Worm (Caenorhabditis elegans) whole organism, L2 larva: ENCODE data around the gene str-64.

Experiments
- ama-1 ChIP-seq: fragments of 150-350 bp; optimal IDR thresholded peaks from 2 replicates; lab custom pipeline; 2018; ENCODE audit warnings: inconsistent platforms
- blmp-1 ChIP-seq: sonication (generic microtip); optimal IDR thresholded peaks from 2 replicates; lab custom pipeline; 2017; ENCODE audit warnings: missing genetic modification characterization, mild to moderate bottlenecking, missing compliant biosample characterization, antibody characterized with exemption, moderate library complexity; ENCODE audit not compliant: insufficient read depth
- dmd-4 ChIP-seq: sonication (generic microtip); optimal IDR thresholded peaks from 2 replicates; lab custom pipeline; 2017; ENCODE audit warnings: missing biosample characterization, missing genetic modification characterization
- lin-13 ChIP-seq: fragments of 150-350 bp; optimal IDR thresholded peaks from 2 replicates; lab custom pipeline; 2014; ENCODE audit warnings: missing biosample characterization, missing genetic modification reagents, missing genetic modification characterization
- lin-39 ChIP-seq: fragments of 150-350 bp; optimal IDR thresholded peaks from 2 replicates; lab custom pipeline; 2014; ENCODE audit warnings: missing biosample characterization, missing genetic modification reagents, missing genetic modification characterization
- lsy-2 ChIP-seq, 2 experiments: fragments of 150-350 bp in 1 of 2; sonication (generic microtip) in 1 of 2; optimal IDR thresholded peaks; 2 replicates each; lab custom pipeline; 2014 to 2017; ENCODE audit warnings: missing biosample characterization in 2 of 2, missing genetic modification characterization in 2 of 2
- mbf-1 ChIP-seq: sonication (generic microtip); optimal IDR thresholded peaks from 2 replicates; lab custom pipeline; 2017; ENCODE audit warnings: missing biosample characterization, missing genetic modification characterization
- nhr-10 ChIP-seq: sonication (generic microtip); optimal IDR thresholded peaks from 2 replicates; lab custom pipeline; 2017; ENCODE audit warnings: missing biosample characterization, missing genetic modification characterization
- peb-1 ChIP-seq: fragments of 150-350 bp; optimal IDR thresholded peaks from 2 replicates; lab custom pipeline; 2014; ENCODE audit warnings: missing biosample characterization, missing genetic modification characterization
- skn-1 ChIP-seq: sonication (generic microtip); optimal IDR thresholded peaks from 2 replicates; lab custom pipeline; 2017; ENCODE audit warnings: missing biosample characterization, missing genetic modification characterization
- unc-62 ChIP-seq: fragments of 150-350 bp; optimal IDR thresholded peaks from 2 replicates; lab custom pipeline; 2014; ENCODE audit warnings: missing biosample characterization, missing genetic modification reagents, missing genetic modification characterization

- TF ChIP-seq lin-39 (tag; lab: Kevin White, UChicago) = no peak
- TF ChIP-seq lsy-2 (tag; optimal IDR thresholded peaks at IDR 0.05; lab: Kevin White, UChicago) = no peak
- no peak for TF ChIP-seq peb-1 (tag; lab: Kevin White, UChicago)
- TF ChIP-seq nhr-10 (tag; lab: Kevin White, UChicago) = no peak
- TF ChIP-seq mbf-1 (tag; lab: Kevin White, UChicago) = no peak
- TF ChIP-seq dmd-4 (tag; lab: Kevin White, UChicago) = no peak
- TF ChIP-seq blmp-1 (tag; lab: Kevin White, UChicago) = no peak
- no peak for TF ChIP-seq lin-13 (GFP tag; lab: Kevin White, UChicago)
- no peak for TF ChIP-seq skn-1
- TF ChIP-seq ama-1 (lab: Kevin White, UChicago) = no peak
- no peak for TF ChIP-seq unc-62 (GFP tag; lab: Kevin White, UChicago)
These were observed at the start of gene str-64 for ce11 chrV:3282957-3283356.
